Worm (Caenorhabditis elegans): ENCODE data around the gene srg-39.

DNA sequence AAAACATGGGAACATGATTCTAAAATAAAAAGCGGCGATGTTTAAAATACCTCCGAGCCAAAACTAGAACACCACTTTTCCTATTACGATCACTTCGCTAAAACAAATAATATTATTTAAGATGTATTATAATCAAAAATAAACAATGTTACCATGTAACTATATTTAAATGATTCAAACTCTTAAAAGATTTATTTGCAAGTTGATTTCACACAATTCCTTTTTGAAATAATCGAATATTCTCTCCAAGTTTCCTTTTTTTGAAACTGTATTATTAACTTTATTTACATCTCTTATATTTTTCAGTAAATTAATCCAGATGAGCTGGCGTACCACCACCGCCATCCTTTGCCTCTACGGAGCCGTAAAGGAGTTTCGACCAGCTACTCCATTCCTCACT, 11.1 kb downstream of the srg-39 start, which contains the start of gene folt-1:
- TF ChIP-seq elt-3 (tag; optimal IDR thresholded peaks at IDR 0.05): no peak
- TF ChIP-seq gmeb-1 (tag; optimal IDR thresholded peaks at IDR 0.05): no peak
- no peak for TF ChIP-seq nhr-237 (tag; optimal IDR thresholded peaks at IDR 0.05)
- TF ChIP-seq sma-9 (GFP tag; optimal IDR thresholded peaks at IDR 0.05): no peak
- no peak for TF ChIP-seq sma-9 (tag; optimal IDR thresholded peaks at IDR 0.05)
- no peak for TF ChIP-seq Y55F3AM.14 (GFP tag; optimal IDR thresholded peaks at IDR 0.05)
- TF ChIP-seq egl-27 (tag; optimal IDR thresholded peaks at IDR 0.05): no peak
- TF ChIP-seq R02D3.7 (tag; optimal IDR thresholded peaks at IDR 0.05): no peak
- no peak for TF ChIP-seq lin-13 (GFP tag; optimal IDR thresholded peaks at IDR 0.05)
- TF ChIP-seq nhr-25 (tag; optimal IDR thresholded peaks at IDR 0.05): no peak

Measured in whole organism, L2 larva.